Fruit fly (Drosophila melanogaster) S2 (cell line): ENCODE measurements around the gene Sur-8.

ENCODE experiments used
- CG8478 ChIP-seq: fragments of >200 bp; optimal IDR thresholded peaks from 2 replicates; lab custom pipeline; 2018
- CTCF ChIP-seq, 2 experiments: fragments of >200 bp; optimal IDR thresholded peaks; 2 replicates each; lab custom pipeline; 2018

dm6 chr3R:17379051-17379450, 23.3 kb downstream of the Sur-8 start:
- TF ChIP-seq CG8478 (lab: Kevin White, UChicago): no peak
- TF ChIP-seq CTCF (optimal IDR thresholded peaks at IDR 0.05; lab: Kevin White, UChicago): no peak
